Worm (Caenorhabditis elegans) whole organism, young adult: ENCODE data around the gene K10D11.5.

Experiments used
- ama-1 ChIP-seq, 3 experiments: fragments of 150-350 bp in 1 of 3; sonication (generic microtip) in 2 of 3; optimal IDR thresholded peaks; 2 replicates each; lab custom pipeline; 2014 to 2018; ENCODE audit warnings: missing biosample characterization in 2 of 3, missing genetic modification characterization in 2 of 3, missing genetic modification reagents in 2 of 3
- nhr-80 ChIP-seq: sonication (generic microtip); optimal IDR thresholded peaks from 2 replicates; lab custom pipeline; 2016; ENCODE audit warnings: missing genetic modification characterization, missing compliant biosample characterization

DNA sequence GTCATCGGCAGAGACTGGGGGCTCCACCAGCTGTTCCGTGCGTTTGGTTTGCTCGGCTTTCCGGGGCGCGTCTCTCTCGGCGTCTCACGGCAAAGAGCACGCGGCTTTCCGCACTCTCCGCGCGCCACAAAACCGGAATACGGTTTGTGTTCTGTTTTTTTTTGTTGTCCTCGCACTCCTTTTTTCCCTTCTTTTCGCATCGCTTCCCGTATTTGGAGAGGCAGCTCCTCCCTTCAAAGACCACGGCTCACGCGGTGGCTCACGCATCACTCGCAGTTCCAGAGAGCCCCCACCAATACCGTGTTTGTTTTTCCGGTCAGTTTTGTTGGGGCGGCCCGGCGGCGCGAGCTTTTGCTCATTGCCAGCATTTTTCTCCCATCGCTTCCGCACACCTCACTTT, 31.2 kb upstream of the K10D11.5 start:
- TF ChIP-seq ama-1 (optimal IDR thresholded peaks at IDR 0.05; lab: Kevin White, UChicago) (no peak), ama-1 (GFP tag; optimal IDR thresholded peaks at IDR 0.05; lab: Kevin White, UChicago) (no peak), nhr-80 (tag; lab: Kevin White, UChicago) (no peak)
